Worm (Caenorhabditis elegans) whole organism, L4 larva: Measurements from ENCODE around the gene F07E5.13.
A peak's percentile ranks its signal among the peaks of the same experiment; 100 is the strongest.

ENCODE experiments used
- D1046.2 ChIP-seq: fragments of 200-800 bp; sonication (Bioruptor generic); IDR thresholded peaks from 2 replicates; pipeline ENCODE4 v1.3.6; 2022; ENCODE audit warnings: missing genetic modification characterization, missing compliant biosample characterization
- F10B5.3 ChIP-seq: sonication (generic microtip); optimal IDR thresholded peaks from 2 replicates; lab custom pipeline; 2016; ENCODE audit warnings: mild to moderate bottlenecking, missing genetic modification characterization, missing compliant biosample characterization
- T26A8.4 ChIP-seq: fragments of 200-800 bp; sonication (Bioruptor generic); IDR thresholded peaks from 2 replicates; pipeline ENCODE4 v1.3.6; 2022; ENCODE audit warnings: missing genetic modification characterization, missing compliant biosample characterization
- Y48G9A.11 ChIP-seq: fragments of 200-800 bp; sonication (Bioruptor generic); IDR thresholded peaks from 2 replicates; pipeline ENCODE4 v1.3.6; 2022; ENCODE audit warnings: missing genetic modification reagents, missing genetic modification characterization, missing compliant biosample characterization
- Y5F2A.4 ChIP-seq: fragments of 200-800 bp; sonication (Bioruptor generic); optimal IDR thresholded peaks from 2 replicates; lab custom pipeline; 2018; ENCODE audit warnings: mild to moderate bottlenecking, missing genetic modification characterization, missing compliant biosample characterization
- Y75B8A.6 ChIP-seq: fragments of 200-800 bp; sonication (Bioruptor generic); IDR thresholded peaks from 2 replicates; pipeline ENCODE4 v1.3.6; 2022; ENCODE audit warnings: missing genetic modification reagents, missing genetic modification characterization, missing compliant biosample characterization
- aha-1 ChIP-seq: fragments of 150-350 bp; peaks from one replicate; lab custom pipeline; 2014; ENCODE audit warnings: missing biosample characterization, missing genetic modification characterization
- aly-2 ChIP-seq: sonication (generic microtip); optimal IDR thresholded peaks from 2 replicates; lab custom pipeline; 2018; ENCODE audit warnings: missing biosample characterization, missing genetic modification characterization
- ama-1 ChIP-seq: fragments of 150-350 bp; optimal IDR thresholded peaks from 2 replicates; lab custom pipeline; 2014; ENCODE audit warnings: inconsistent platforms, mixed read lengths
- arid-1 ChIP-seq: fragments of 200-800 bp; sonication (Bioruptor generic); conservative IDR thresholded peaks from 2 replicates; pipeline ENCODE4 v1.3.6; 2022; ENCODE audit warnings: missing genetic modification reagents, missing genetic modification characterization, missing compliant biosample characterization
- ceh-20 ChIP-seq: fragments of 200-800 bp; sonication (Bioruptor generic); IDR thresholded peaks from 2 replicates; pipeline ENCODE4 v1.3.6; 2022; ENCODE audit warnings: missing genetic modification reagents, missing genetic modification characterization, missing compliant biosample characterization
- ceh-28 ChIP-seq: fragments of 150-350 bp; optimal IDR thresholded peaks from 2 replicates; lab custom pipeline; 2014; ENCODE audit warnings: missing biosample characterization, missing genetic modification reagents, missing genetic modification characterization
- ceh-32 ChIP-seq: sonication (generic microtip); optimal IDR thresholded peaks from 2 replicates; lab custom pipeline; 2016; ENCODE audit warnings: mild to moderate bottlenecking, missing genetic modification characterization, missing compliant biosample characterization; ENCODE audit not compliant: poor library complexity
- ceh-44 ChIP-seq: fragments of 200-800 bp; sonication (Bioruptor generic); IDR thresholded peaks from 2 replicates; pipeline ENCODE4 v1.3.6; 2022; ENCODE audit warnings: missing genetic modification reagents, missing genetic modification characterization, missing compliant biosample characterization
- ces-1 ChIP-seq: fragments of 150-350 bp; sonication (generic microtip); optimal IDR thresholded peaks from 4 replicates; lab custom pipeline; 2014; ENCODE audit warnings: missing biosample characterization, missing genetic modification reagents, missing genetic modification characterization
- daf-12 ChIP-seq: fragments of 150-350 bp; optimal IDR thresholded peaks from 2 replicates; lab custom pipeline; 2014; ENCODE audit warnings: missing biosample characterization, missing genetic modification reagents, missing genetic modification characterization
- daf-19 ChIP-seq: fragments of 200-800 bp; sonication (Bioruptor generic); conservative IDR thresholded peaks from 2 replicates; pipeline ENCODE4 v1.3.6; 2022; ENCODE audit warnings: missing genetic modification characterization, missing compliant biosample characterization
- daf-8 ChIP-seq: fragments of 200-800 bp; sonication (Bioruptor generic); IDR thresholded peaks from 2 replicates; pipeline ENCODE4 v1.3.6; 2022; ENCODE audit warnings: missing genetic modification characterization, missing compliant biosample characterization
- dmd-6 ChIP-seq: fragments of 200-800 bp; sonication (Bioruptor generic); IDR thresholded peaks from 2 replicates; pipeline ENCODE4 v1.3.6; 2022; ENCODE audit warnings: missing genetic modification reagents, missing genetic modification characterization, missing compliant biosample characterization
- dmd-8 ChIP-seq: fragments of 200-800 bp; sonication (Bioruptor generic); IDR thresholded peaks from 2 replicates; pipeline ENCODE4 v1.3.6; 2022; ENCODE audit warnings: missing genetic modification characterization, missing compliant biosample characterization
- dmd-9 ChIP-seq: fragments of 200-800 bp; sonication (Bioruptor generic); IDR thresholded peaks from 2 replicates; pipeline ENCODE4 v1.3.6; 2022; ENCODE audit warnings: missing genetic modification reagents, missing genetic modification characterization, missing compliant biosample characterization
- dpl-1 ChIP-seq: fragments of 150-350 bp; optimal IDR thresholded peaks from 2 replicates; lab custom pipeline; 2014; ENCODE audit warnings: missing biosample characterization, missing genetic modification reagents, missing genetic modification characterization
- egl-27 ChIP-seq: sonication (generic microtip); optimal IDR thresholded peaks from 3 replicates; lab custom pipeline; 2017; ENCODE audit warnings: missing biosample characterization, missing genetic modification reagents, missing genetic modification characterization
- fkh-10 ChIP-seq: fragments of 150-350 bp; optimal IDR thresholded peaks from 2 replicates; lab custom pipeline; 2014; ENCODE audit warnings: missing biosample characterization, missing genetic modification reagents, missing genetic modification characterization
- gei-8 ChIP-seq: fragments of 200-800 bp; sonication (Bioruptor generic); optimal IDR thresholded peaks from 2 replicates; lab custom pipeline; 2018; ENCODE audit warnings: mild to moderate bottlenecking, missing genetic modification characterization, missing compliant biosample characterization
- hif-1 ChIP-seq, 2 experiments: sonication (generic microtip); optimal IDR thresholded peaks; 2 replicates each; lab custom pipeline; 2016 to 2017; ENCODE audit warnings: missing compliant biosample characterization in 2 of 2, missing genetic modification characterization in 2 of 2, missing genetic modification reagents in 2 of 2, missing genotype in 2 of 2, mild to moderate bottlenecking in 1 of 2
- hlh-30 ChIP-seq: sonication (generic microtip); optimal IDR thresholded peaks from 2 replicates; lab custom pipeline; 2017; ENCODE audit warnings: antibody characterized with exemption, mild to moderate bottlenecking, missing genetic modification characterization, missing compliant biosample characterization; ENCODE audit not compliant: insufficient read depth
- hmg-1.1 ChIP-seq: fragments of 200-800 bp; sonication (Bioruptor generic); IDR thresholded peaks from 2 replicates; pipeline ENCODE4 v1.3.6; 2022; ENCODE audit warnings: missing genetic modification reagents, missing genetic modification characterization, missing compliant biosample characterization
- lin-1 ChIP-seq: fragments of 200-800 bp; sonication (Bioruptor generic); IDR thresholded peaks from 2 replicates; pipeline ENCODE4 v1.3.6; 2022; ENCODE audit warnings: missing genetic modification reagents, missing genetic modification characterization, missing compliant biosample characterization
- lin-13 ChIP-seq: fragments of 150-350 bp; optimal IDR thresholded peaks from 2 replicates; lab custom pipeline; 2014; ENCODE audit warnings: missing biosample characterization, missing genetic modification reagents, missing genetic modification characterization
- lin-29 ChIP-seq: fragments of 200-800 bp; sonication (Bioruptor generic); IDR thresholded peaks from 2 replicates; pipeline ENCODE4 v1.3.6; 2022; ENCODE audit warnings: missing genetic modification reagents, missing genetic modification characterization, missing compliant biosample characterization
- lin-38 ChIP-seq: fragments of 200-800 bp; sonication (Bioruptor generic); IDR thresholded peaks from 2 replicates; pipeline ENCODE4 v1.3.6; 2022; ENCODE audit warnings: missing genetic modification reagents, missing genetic modification characterization, missing compliant biosample characterization
- lin-39 ChIP-seq: fragments of 150-350 bp; optimal IDR thresholded peaks from 2 replicates; lab custom pipeline; 2014; ENCODE audit warnings: missing biosample characterization, missing genetic modification reagents, missing genetic modification characterization
- lsy-2 ChIP-seq, 2 experiments: fragments of 150-350 bp in 1 of 2; sonication (generic microtip) in 1 of 2; optimal IDR thresholded peaks; 2 replicates each; lab custom pipeline; 2014 to 2017; ENCODE audit warnings: missing biosample characterization in 2 of 2, missing genetic modification characterization in 2 of 2
- mdl-1 ChIP-seq, 2 experiments: fragments of 150-350 bp in 1 of 2; sonication (generic microtip) in 1 of 2; optimal IDR thresholded peaks; 2 replicates each; lab custom pipeline; 2014 to 2017; ENCODE audit warnings: missing biosample characterization in 2 of 2, missing genetic modification characterization in 2 of 2
- mes-2 ChIP-seq: sonication (generic microtip); optimal IDR thresholded peaks from 2 replicates; lab custom pipeline; 2016; ENCODE audit warnings: missing genotype, mild to moderate bottlenecking, missing genetic modification characterization, missing compliant biosample characterization; ENCODE audit not compliant: poor library complexity, severe bottlenecking
- nhr-11 ChIP-seq: fragments of 150-350 bp; optimal IDR thresholded peaks from 2 replicates; lab custom pipeline; 2014; ENCODE audit warnings: missing biosample characterization, missing genetic modification characterization
- nhr-237 ChIP-seq: sonication (generic microtip); optimal IDR thresholded peaks from 2 replicates; lab custom pipeline; 2017; ENCODE audit warnings: missing biosample characterization, missing genetic modification characterization
- nhr-25 ChIP-seq: sonication (generic microtip); optimal IDR thresholded peaks from 2 replicates; lab custom pipeline; 2017; ENCODE audit warnings: missing genetic modification characterization, mild to moderate bottlenecking, missing compliant biosample characterization, antibody characterized with exemption, moderate library complexity, borderline replicate concordance; ENCODE audit not compliant: insufficient read depth
- nhr-28 ChIP-seq: fragments of 150-350 bp; optimal IDR thresholded peaks from 2 replicates; lab custom pipeline; 2014; ENCODE audit warnings: missing biosample characterization, missing genetic modification characterization
- nhr-41 ChIP-seq: fragments of 200-800 bp; sonication (Bioruptor generic); IDR thresholded peaks from 2 replicates; pipeline ENCODE4 v1.3.6; 2022; ENCODE audit warnings: missing genetic modification reagents, missing genetic modification characterization, missing compliant biosample characterization
- nhr-6 ChIP-seq: fragments of 150-350 bp; optimal IDR thresholded peaks from 2 replicates; lab custom pipeline; 2014; ENCODE audit warnings: missing biosample characterization, missing genetic modification characterization
- nhr-76 ChIP-seq: fragments of 150-350 bp; optimal IDR thresholded peaks from 2 replicates; lab custom pipeline; 2014; ENCODE audit warnings: missing biosample characterization, missing genetic modification characterization
- php-3 ChIP-seq: fragments of 200-800 bp; sonication (Bioruptor generic); IDR thresholded peaks from 2 replicates; pipeline ENCODE4 v1.3.6; 2022; ENCODE audit warnings: missing genetic modification reagents, missing genetic modification characterization, missing compliant biosample characterization
- pqm-1 ChIP-seq: sonication (generic microtip); optimal IDR thresholded peaks from 2 replicates; lab custom pipeline; 2017; ENCODE audit warnings: missing biosample characterization, missing genetic modification characterization
- rbr-2 ChIP-seq: sonication (generic microtip); optimal IDR thresholded peaks from 2 replicates; lab custom pipeline; 2016; ENCODE audit warnings: missing genotype, missing genetic modification characterization, missing compliant biosample characterization
- skn-1 ChIP-seq: fragments of 150-350 bp; optimal IDR thresholded peaks from 2 replicates; lab custom pipeline; 2014; ENCODE audit warnings: missing biosample characterization, missing genetic modification characterization
- snpc-4 ChIP-seq: fragments of 150-350 bp; optimal IDR thresholded peaks from 2 replicates; lab custom pipeline; 2014; ENCODE audit warnings: missing biosample characterization, missing genetic modification characterization
- unc-62 ChIP-seq, 3 experiments: fragments of 150-350 bp in 1 of 3; sonication (generic microtip); optimal IDR thresholded peaks in 2 of 3; peaks in 1 of 3; 1 replicate in 1 of 3; 2 replicates in 2 of 3; lab custom pipeline; 2014 to 2017; ENCODE audit warnings: missing biosample characterization in 3 of 3, missing genetic modification characterization in 3 of 3, missing genetic modification reagents in 3 of 3, missing genotype in 1 of 3
- zfp-2 ChIP-seq: sonication (generic microtip); optimal IDR thresholded peaks from 2 replicates; lab custom pipeline; 2016; ENCODE audit warnings: mild to moderate bottlenecking, missing genetic modification characterization, missing compliant biosample characterization
- zfp-3 ChIP-seq: fragments of 200-800 bp; sonication (Bioruptor generic); conservative IDR thresholded peaks from 2 replicates; pipeline ENCODE4 v1.3.6; 2022; ENCODE audit warnings: missing genetic modification reagents, missing genetic modification characterization, missing compliant biosample characterization
- ztf-11 ChIP-seq: fragments of 150-350 bp; optimal IDR thresholded peaks from 2 replicates; lab custom pipeline; 2014; ENCODE audit warnings: missing biosample characterization, missing genetic modification characterization

The F07E5.13 gene

ce11 chrII:2058985-2059384 lies 4.9 kb downstream of the F07E5.13 start, which contains the start of gene F07E5.5:
F07E5.5 (minus strand) TSS chrII:2059070.
- no peak for TF ChIP-seq daf-19 (GFP tag; lab: Robert Waterston, UW)
- peak; percentile 48 for TF ChIP-seq nhr-28
- TF ChIP-seq Y75B8A.6 = no peak
- peak; percentile 27; the same call in 1 of the 2 replicates for TF ChIP-seq hmg-1.1 (GFP tag; lab: Robert Waterston, UW)
- no peak for TF ChIP-seq Y48G9A.11 (GFP tag; lab: Robert Waterston, UW)
- TF ChIP-seq ceh-20 = no peak
- no peak for TF ChIP-seq ceh-32 (tag; lab: Kevin White, UChicago)
- no peak for TF ChIP-seq skn-1
- TF ChIP-seq dmd-9 = no peak
- no peak for TF ChIP-seq hif-1 (tag; optimal IDR thresholded peaks at IDR 0.05; lab: Kevin White, UChicago)
- TF ChIP-seq ztf-11 (tag; lab: Kevin White, UChicago) = no peak
- TF ChIP-seq ceh-28 (tag; lab: Kevin White, UChicago) = no peak
- no peak for TF ChIP-seq lin-29 (GFP tag; lab: Robert Waterston, UW)
- no peak for TF ChIP-seq arid-1 (GFP tag; lab: Robert Waterston, UW)
- TF ChIP-seq snpc-4 = no peak
- TF ChIP-seq nhr-6 = no peak
- no peak for TF ChIP-seq daf-8 (GFP tag; lab: Robert Waterston, UW)
- no peak for TF ChIP-seq pqm-1 (tag; lab: Kevin White, UChicago)
- TF ChIP-seq unc-62 (GFP tag; optimal IDR thresholded peaks at IDR 0.05 in 1 of 2; lab: Kevin White, UChicago) = no peak
- TF ChIP-seq unc-62 (tag; optimal IDR thresholded peaks at IDR 0.05; lab: Kevin White, UChicago) = no peak
- no peak for TF ChIP-seq F10B5.3 (tag; lab: Kevin White, UChicago)
- TF ChIP-seq zfp-3 = no peak
- no peak for TF ChIP-seq mdl-1 (tag; optimal IDR thresholded peaks at IDR 0.05; lab: Kevin White, UChicago)
- peak; percentile 24; the same call in 1 of the 2 replicates for TF ChIP-seq dmd-6
- TF ChIP-seq lsy-2 (tag; optimal IDR thresholded peaks at IDR 0.05; lab: Kevin White, UChicago) = peak; percentile 74 to 97
- TF ChIP-seq gei-8 (GFP tag; lab: Kevin White, UChicago) = no peak
- peak; percentile 69 for TF ChIP-seq lin-38 (GFP tag; lab: Robert Waterston, UW)
- no peak for TF ChIP-seq Y5F2A.4 (GFP tag; lab: Kevin White, UChicago)
- TF ChIP-seq egl-27 (tag; lab: Kevin White, UChicago) = no peak
- TF ChIP-seq hlh-30 (tag; lab: Kevin White, UChicago) = no peak
- no peak for TF ChIP-seq nhr-25 (tag; lab: Kevin White, UChicago)
- TF ChIP-seq T26A8.4 (GFP tag; lab: Robert Waterston, UW) = no peak
- no peak for TF ChIP-seq lin-1
- TF ChIP-seq D1046.2 = no peak
- TF ChIP-seq fkh-10 (GFP tag; lab: Kevin White, UChicago) = peak; percentile 13
- no peak for TF ChIP-seq nhr-237 (tag; lab: Kevin White, UChicago)
- TF ChIP-seq php-3 (GFP tag; lab: Robert Waterston, UW) = no peak
- no peak for TF ChIP-seq ama-1 (lab: Kevin White, UChicago)
- TF ChIP-seq mes-2 (tag; lab: Kevin White, UChicago) = peak; percentile 81
- TF ChIP-seq ces-1 (GFP tag; lab: Kevin White, UChicago) = no peak
- no peak for TF ChIP-seq nhr-76 (tag; lab: Kevin White, UChicago)
- TF ChIP-seq aha-1 (tag; lab: Kevin White, UChicago) = no peak
- peak; percentile 69 for TF ChIP-seq nhr-11 (tag; lab: Kevin White, UChicago)
- peak; percentile 45 for TF ChIP-seq lin-13 (GFP tag; lab: Kevin White, UChicago)
- no peak for TF ChIP-seq daf-12 (tag; lab: Kevin White, UChicago)
- no peak for TF ChIP-seq dmd-8 (GFP tag; lab: Robert Waterston, UW)
- no peak for TF ChIP-seq nhr-41
- no peak for TF ChIP-seq lin-39 (tag; lab: Kevin White, UChicago)
- TF ChIP-seq dpl-1 (GFP tag; lab: Kevin White, UChicago) = peak; percentile 64
- TF ChIP-seq aly-2 (tag; lab: Kevin White, UChicago) = no peak
- TF ChIP-seq zfp-2 = no peak
- no peak for TF ChIP-seq rbr-2 (tag; lab: Kevin White, UChicago)
- TF ChIP-seq ceh-44 (GFP tag; lab: Robert Waterston, UW) = no peak
